Fruit fly (Drosophila melanogaster): Measurements from ENCODE around the gene CG13038.

The CG13038 gene

DNA sequence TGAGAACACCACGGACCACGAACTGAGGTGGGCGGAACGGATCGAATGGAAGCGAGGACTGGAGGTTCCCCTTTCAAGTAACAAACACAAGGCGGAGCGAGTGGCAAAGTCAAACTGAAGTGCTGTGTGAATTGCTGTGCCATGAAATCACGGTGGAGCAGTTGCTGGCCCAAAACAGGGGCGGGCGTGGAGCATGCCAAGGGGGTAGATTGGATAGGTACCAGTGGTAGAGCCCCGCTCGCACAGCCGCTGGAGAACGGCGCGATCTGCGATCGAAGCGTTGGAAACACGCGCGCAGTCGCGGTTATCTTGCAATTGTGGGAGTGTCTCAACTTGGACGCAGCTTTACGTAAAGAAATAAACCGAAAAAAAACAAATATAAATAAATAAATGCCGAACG lies at the start of gene CG13038:
CG13038 (minus strand) TSS at position 118 of the 400 bp plus-strand sequence.
- TF ChIP-seq Sp1 (GFP tag; optimal IDR thresholded peaks at IDR 0.05) (no peak), CrebA (GFP tag; optimal IDR thresholded peaks at IDR 0.05; ENCODE audit: borderline replicate concordance) (no peak), h (GFP tag; optimal IDR thresholded peaks at IDR 0.05) (peak; percentile 8), psq (GFP tag; optimal IDR thresholded peaks at IDR 0.05) (no peak), fru (GFP tag; optimal IDR thresholded peaks at IDR 0.05) (peak; percentile 7), pan (optimal IDR thresholded peaks at IDR 0.05) (no peak)

DNA sequence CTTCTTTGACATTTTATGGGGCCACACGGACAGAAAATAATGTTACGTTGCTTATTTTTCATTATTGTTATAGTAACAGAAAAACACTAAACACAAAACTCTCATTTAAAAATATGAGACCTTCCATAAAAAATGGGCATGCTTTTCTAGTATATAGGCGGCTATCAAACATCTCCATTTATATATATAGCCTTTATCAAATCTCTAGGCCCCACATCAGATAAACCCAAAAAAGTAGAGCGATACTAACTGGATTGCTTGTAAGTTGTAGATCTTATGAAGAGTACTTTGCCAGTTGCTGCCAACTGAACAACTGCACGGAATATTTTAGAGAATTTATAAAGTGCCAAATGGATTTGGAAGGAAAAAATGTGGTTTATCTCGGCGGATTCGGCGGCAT lies 41.8 kb upstream of the CG13038 start, which contains the start of gene CG18814:
CG18814 (plus strand) TSS at position 301 of the 400 bp plus-strand sequence.
- TF ChIP-seq h (GFP tag; optimal IDR thresholded peaks at IDR 0.05), result no peak
- no peak for TF ChIP-seq Vsx2 (GFP tag; optimal IDR thresholded peaks at IDR 0.05; ENCODE audit: partially characterized antibody)
- no peak for TF ChIP-seq Hr83 (GFP tag; optimal IDR thresholded peaks at IDR 0.05; ENCODE audit: poor library complexity, severe bottlenecking)
- no peak for TF ChIP-seq woc (GFP tag; optimal IDR thresholded peaks at IDR 0.05)
- no peak for TF ChIP-seq ey (GFP tag; optimal IDR thresholded peaks at IDR 0.05)
- no peak for TF ChIP-seq CrebA (GFP tag; optimal IDR thresholded peaks at IDR 0.05; ENCODE audit: borderline replicate concordance)
- TF ChIP-seq brk (GFP tag; optimal IDR thresholded peaks at IDR 0.05), result no peak
- TF ChIP-seq usp (GFP tag; optimal IDR thresholded peaks at IDR 0.05), result no peak
- no peak for TF ChIP-seq Dif (GFP tag; optimal IDR thresholded peaks at IDR 0.05; ENCODE audit: partially characterized antibody)
- no peak for TF ChIP-seq psq (GFP tag; optimal IDR thresholded peaks at IDR 0.05)

DNA sequence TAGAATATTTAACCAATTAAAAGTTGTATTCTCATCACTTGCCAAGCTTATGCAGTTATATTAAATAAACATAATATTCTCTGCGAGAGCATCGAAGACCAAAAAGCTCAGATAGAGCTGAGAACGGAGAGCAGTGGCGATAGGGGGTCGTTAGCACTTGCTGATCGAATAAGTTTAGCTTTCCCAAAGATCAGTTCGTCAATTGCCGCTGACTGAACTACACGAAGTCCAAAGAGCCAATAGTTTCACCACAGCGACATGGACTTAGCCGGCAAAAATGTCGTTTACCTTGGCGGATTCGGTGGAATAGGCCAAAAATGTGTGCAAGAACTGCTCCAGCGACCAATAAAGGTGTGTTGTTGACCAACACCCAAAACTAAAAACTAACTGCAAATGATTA lies 40.5 kb upstream of the CG13038 start, which contains the start of gene CG4842:
CG4842 (plus strand) TSS at position 191 of the 400 bp plus-strand sequence.
- TF ChIP-seq h (GFP tag; optimal IDR thresholded peaks at IDR 0.05) (no peak), Hnf4 (GFP tag; optimal IDR thresholded peaks at IDR 0.05) (no peak), sage (GFP tag; optimal IDR thresholded peaks at IDR 0.05) (no peak), lola (GFP tag; optimal IDR thresholded peaks at IDR 0.05) (no peak), Rel (GFP tag; optimal IDR thresholded peaks at IDR 0.05) (no peak), Rel (tag; optimal IDR thresholded peaks at IDR 0.05) (no peak), br (GFP tag; optimal IDR thresholded peaks at IDR 0.05) (no peak), Dif (GFP tag; optimal IDR thresholded peaks at IDR 0.05; ENCODE audit: partially characterized antibody) (no peak), CG32264 (GFP tag; optimal IDR thresholded peaks at IDR 0.05) (no peak), rgr (GFP tag; optimal IDR thresholded peaks at IDR 0.05) (no peak), foxo (GFP tag; optimal IDR thresholded peaks at IDR 0.05) (no peak), dsf (GFP tag; optimal IDR thresholded peaks at IDR 0.05; ENCODE audit: borderline replicate concordance) (no peak), Myc (optimal IDR thresholded peaks at IDR 0.05) (no peak), OdsH (GFP tag; optimal IDR thresholded peaks at IDR 0.05) (no peak)

DNA sequence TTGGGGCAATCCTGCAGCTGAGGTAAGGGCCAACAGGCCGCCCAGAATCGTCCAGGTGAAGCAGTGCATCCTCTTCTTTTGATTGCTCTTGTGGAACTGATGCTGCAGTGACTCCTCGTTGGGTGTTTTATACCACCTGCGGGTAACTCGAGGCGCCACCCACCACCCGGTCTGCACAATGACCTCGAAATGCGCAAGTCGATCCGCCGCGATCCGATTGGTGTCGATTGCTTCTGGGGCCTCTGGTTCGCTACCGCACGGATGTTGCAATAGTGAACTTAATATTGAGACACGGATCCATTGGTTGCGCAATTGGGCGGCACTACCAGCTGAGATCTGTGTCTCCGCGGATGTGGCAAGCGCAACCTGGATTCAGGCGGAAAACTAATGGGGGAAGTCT lies 39.5 kb upstream of the CG13038 start, which contains the start of gene Cpr72Ec:
Cpr72Ec (minus strand) TSS at position 101 of the 400 bp plus-strand sequence.
- TF ChIP-seq CrebA (GFP tag; optimal IDR thresholded peaks at IDR 0.05; ENCODE audit: borderline replicate concordance) (no peak), sv (GFP tag; optimal IDR thresholded peaks at IDR 0.05) (no peak), Mio (GFP tag; optimal IDR thresholded peaks at IDR 0.05) (no peak), GATAd (GFP tag; optimal IDR thresholded peaks at IDR 0.05) (no peak), foxo (GFP tag; optimal IDR thresholded peaks at IDR 0.05) (no peak), sage (GFP tag; optimal IDR thresholded peaks at IDR 0.05) (no peak), Sp1 (GFP tag; optimal IDR thresholded peaks at IDR 0.05) (no peak), CG32264 (GFP tag; optimal IDR thresholded peaks at IDR 0.05) (no peak), Hr83 (GFP tag; optimal IDR thresholded peaks at IDR 0.05; ENCODE audit: poor library complexity, severe bottlenecking) (no peak), ey (GFP tag; optimal IDR thresholded peaks at IDR 0.05) (no peak)

DNA sequence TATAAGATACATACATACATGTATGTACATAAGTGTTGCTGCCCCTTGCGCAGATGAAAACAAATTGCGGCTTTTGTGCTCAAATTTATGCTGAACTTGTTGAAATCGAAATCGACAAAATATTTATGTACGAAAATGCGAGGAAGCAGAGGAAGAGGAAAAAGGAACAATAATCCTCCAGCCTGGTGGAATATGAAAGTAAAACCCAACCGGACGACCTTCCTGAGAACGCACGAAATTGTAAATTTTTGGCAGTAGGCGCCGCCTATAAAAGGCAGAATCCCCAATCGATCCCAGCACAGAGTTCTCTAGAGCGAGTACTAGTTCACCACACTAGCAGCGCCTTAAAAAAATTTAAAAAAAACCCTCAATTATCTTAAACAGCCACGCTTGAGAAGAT lies 36.9 kb upstream of the CG13038 start, which contains the start of gene Cpr72Eb:
Cpr72Eb (plus strand) TSS at position 301 of the 400 bp plus-strand sequence.
- TF ChIP-seq dsf (GFP tag; optimal IDR thresholded peaks at IDR 0.05; ENCODE audit: borderline replicate concordance) (no peak), Abd-B (GFP tag; optimal IDR thresholded peaks at IDR 0.05) (no peak), CG9705 (GFP tag; optimal IDR thresholded peaks at IDR 0.05) (no peak), Dif (GFP tag; optimal IDR thresholded peaks at IDR 0.05; ENCODE audit: partially characterized antibody) (no peak), dl (GFP tag; optimal IDR thresholded peaks at IDR 0.05; ENCODE audit: insufficient read depth in 1 of 2, partially characterized antibody in 2 of 2) (no peak), lola (GFP tag; optimal IDR thresholded peaks at IDR 0.05) (no peak), jim (GFP tag; optimal IDR thresholded peaks at IDR 0.05) (no peak), CG32264 (GFP tag; optimal IDR thresholded peaks at IDR 0.05) (no peak), rgr (GFP tag; optimal IDR thresholded peaks at IDR 0.05) (no peak), Vsx2 (GFP tag; optimal IDR thresholded peaks at IDR 0.05; ENCODE audit: partially characterized antibody) (no peak), tai (GFP tag; optimal IDR thresholded peaks at IDR 0.05) (no peak), fru (GFP tag; optimal IDR thresholded peaks at IDR 0.05) (no peak), Myc (optimal IDR thresholded peaks at IDR 0.05) (no peak), Jra (GFP tag; optimal IDR thresholded peaks at IDR 0.05) (no peak), pan (optimal IDR thresholded peaks at IDR 0.05) (no peak), Sp1 (GFP tag; optimal IDR thresholded peaks at IDR 0.05) (no peak), h (GFP tag; optimal IDR thresholded peaks at IDR 0.05) (no peak), brk (GFP tag; optimal IDR thresholded peaks at IDR 0.05) (no peak)
